Fruit fly (Drosophila melanogaster): ENCODE measurements around the gene grp.

- TF ChIP-seq sens (GFP tag) (peak; percentile 58), Sin3A (optimal IDR thresholded peaks at IDR 0.05) (no peak), CG33213 (GFP tag; optimal IDR thresholded peaks at IDR 0.05) (no peak), az2 (GFP tag; optimal IDR thresholded peaks at IDR 0.05) (no peak), Sry-β (GFP tag; optimal IDR thresholded peaks at IDR 0.05) (no peak)
Observed at dm6 chr2L:16679073-16679472, 781 bp upstream of the grp start.
